Worm (Caenorhabditis elegans) whole organism, L1 larva: Measurements from ENCODE around the gene msp-3.

Source experiments
- C16A3.4 ChIP-seq: fragments of 150-350 bp; optimal IDR thresholded peaks from 2 replicates; lab custom pipeline; 2014; ENCODE audit warnings: missing biosample characterization, missing genetic modification characterization
- Y116A8C.19 ChIP-seq: sonication (generic microtip); optimal IDR thresholded peaks from 2 replicates; lab custom pipeline; 2016; ENCODE audit warnings: missing compliant biosample characterization, missing genetic modification characterization, borderline replicate concordance
- alr-1 ChIP-seq: fragments of 200-800 bp; sonication (Bioruptor generic); optimal IDR thresholded peaks from 2 replicates; lab custom pipeline; 2018; ENCODE audit warnings: borderline replicate concordance, mild to moderate bottlenecking, missing genetic modification characterization, missing compliant biosample characterization
- aly-2 ChIP-seq: fragments of 150-350 bp; optimal IDR thresholded peaks from 2 replicates; lab custom pipeline; 2014; ENCODE audit warnings: missing biosample characterization, missing genetic modification characterization
- ama-1 ChIP-seq: fragments of 150-350 bp; optimal IDR thresholded peaks from 2 replicates; lab custom pipeline; 2014
- blmp-1 ChIP-seq: fragments of 150-350 bp; optimal IDR thresholded peaks from 2 replicates; lab custom pipeline; 2014; ENCODE audit warnings: missing biosample characterization, missing genetic modification characterization
- ceh-82 ChIP-seq, 3 experiments: fragments of 150-350 bp in 1 of 3; sonication (generic microtip) in 2 of 3; optimal IDR thresholded peaks; 2 replicates each; lab custom pipeline; 2014 to 2017; ENCODE audit warnings: missing biosample characterization in 3 of 3, missing genetic modification characterization in 3 of 3
- ces-1 ChIP-seq: fragments of 150-350 bp; optimal IDR thresholded peaks from 2 replicates; lab custom pipeline; 2014; ENCODE audit warnings: missing biosample characterization, missing genetic modification reagents, missing genetic modification characterization
- efl-1 ChIP-seq, 4 experiments: fragments of 150-350 bp; optimal IDR thresholded peaks in 3 of 4; peaks in 1 of 4; 1 replicate in 1 of 4; 2 replicates in 3 of 4; lab custom pipeline; 2014; ENCODE audit warnings: missing biosample characterization in 2 of 4, missing genetic modification characterization in 2 of 4, missing genetic modification reagents in 2 of 4
- efl-3 ChIP-seq: fragments of 200-800 bp; sonication (Bioruptor generic); optimal IDR thresholded peaks from 2 replicates; lab custom pipeline; 2018; ENCODE audit warnings: mild to moderate bottlenecking, missing genetic modification characterization, missing compliant biosample characterization
- elt-2 ChIP-seq: sonication (generic microtip); optimal IDR thresholded peaks from 2 replicates; lab custom pipeline; 2016; ENCODE audit warnings: missing genetic modification characterization, mild to moderate bottlenecking, inconsistent platforms, missing compliant biosample characterization, missing genetic modification reagents
- hlh-17 ChIP-seq: fragments of 200-800 bp; sonication (Bioruptor generic); optimal IDR thresholded peaks from 2 replicates; lab custom pipeline; 2018; ENCODE audit warnings: missing genetic modification characterization, mild to moderate bottlenecking, missing compliant biosample characterization, moderate library complexity, borderline replicate concordance
- hlh-4 ChIP-seq: sonication (generic microtip); optimal IDR thresholded peaks from 2 replicates; lab custom pipeline; 2016; ENCODE audit warnings: mild to moderate bottlenecking, missing genetic modification characterization, missing compliant biosample characterization
- irx-1 ChIP-seq: sonication (generic microtip); optimal IDR thresholded peaks from 2 replicates; lab custom pipeline; 2016; ENCODE audit warnings: missing genetic modification characterization, missing compliant biosample characterization
- isw-1 ChIP-seq: fragments of 200-800 bp; sonication (Bioruptor generic); IDR thresholded peaks from 2 replicates; pipeline ENCODE4 v1.3.6; 2022; ENCODE audit warnings: missing genetic modification characterization, missing compliant biosample characterization
- jun-1 ChIP-seq: fragments of 150-350 bp; optimal IDR thresholded peaks from 2 replicates; lab custom pipeline; 2014; ENCODE audit warnings: missing biosample characterization, missing genetic modification reagents, missing genetic modification characterization
- lin-14 ChIP-seq: fragments of 200-800 bp; sonication (Bioruptor generic); optimal IDR thresholded peaks from 2 replicates; lab custom pipeline; 2018; ENCODE audit warnings: mild to moderate bottlenecking, missing genetic modification characterization, moderate library complexity, missing compliant biosample characterization
- lin-35 ChIP-seq, 2 experiments: fragments of 150-350 bp; optimal IDR thresholded peaks; 2 replicates each; lab custom pipeline; 2014; ENCODE audit warnings: missing biosample characterization in 2 of 2, missing genetic modification characterization in 2 of 2, missing genetic modification reagents in 2 of 2
- lir-3 ChIP-seq: sonication (generic microtip); optimal IDR thresholded peaks from 2 replicates; lab custom pipeline; 2016; ENCODE audit warnings: mild to moderate bottlenecking, missing genetic modification characterization, moderate library complexity, missing compliant biosample characterization; ENCODE audit not compliant: poor library complexity
- lsy-2 ChIP-seq, 2 experiments: fragments of 150-350 bp; optimal IDR thresholded peaks; 2 replicates each; lab custom pipeline; 2014; ENCODE audit warnings: missing biosample characterization in 2 of 2, missing genetic modification characterization in 2 of 2
- mab-9 ChIP-seq: fragments of 200-800 bp; sonication (Bioruptor generic); IDR thresholded peaks from 2 replicates; pipeline ENCODE4 v1.3.6; 2022; ENCODE audit warnings: missing genetic modification reagents, missing genetic modification characterization, missing compliant biosample characterization
- mdl-1 ChIP-seq, 2 experiments: fragments of 150-350 bp; optimal IDR thresholded peaks; 2 replicates each; lab custom pipeline; 2014 to 2017; ENCODE audit warnings: missing biosample characterization in 2 of 2, missing genetic modification characterization in 2 of 2, inconsistent platforms in 1 of 2
- mef-2 ChIP-seq: fragments of 150-350 bp; optimal IDR thresholded peaks from 2 replicates; lab custom pipeline; 2014; ENCODE audit warnings: missing biosample characterization, missing genetic modification characterization
- mep-1 ChIP-seq: fragments of 150-350 bp; optimal IDR thresholded peaks from 2 replicates; lab custom pipeline; 2014; ENCODE audit warnings: missing biosample characterization, missing genetic modification characterization
- nhr-11 ChIP-seq: fragments of 150-350 bp; optimal IDR thresholded peaks from 2 replicates; lab custom pipeline; 2014; ENCODE audit warnings: missing biosample characterization, missing genetic modification characterization
- nhr-12 ChIP-seq: sonication (generic microtip); optimal IDR thresholded peaks from 2 replicates; lab custom pipeline; 2017; ENCODE audit warnings: missing biosample characterization, missing genetic modification characterization
- nhr-19 ChIP-seq: fragments of 200-800 bp; sonication (Bioruptor generic); conservative IDR thresholded peaks from 2 replicates; pipeline ENCODE4 v1.3.6; 2022; ENCODE audit warnings: missing genetic modification characterization, missing compliant biosample characterization
- nhr-20 ChIP-seq: sonication (generic microtip); optimal IDR thresholded peaks from 2 replicates; lab custom pipeline; 2016; ENCODE audit warnings: mild to moderate bottlenecking, missing genetic modification characterization, missing compliant biosample characterization
- nhr-71 ChIP-seq: sonication (generic microtip); optimal IDR thresholded peaks from 2 replicates; lab custom pipeline; 2016; ENCODE audit warnings: mild to moderate bottlenecking, missing genetic modification characterization, moderate library complexity, missing compliant biosample characterization
- nhr-84 ChIP-seq: sonication (generic microtip); optimal IDR thresholded peaks from 2 replicates; lab custom pipeline; 2017; ENCODE audit warnings: missing biosample characterization, missing genetic modification characterization
- nhr-90 ChIP-seq: sonication (generic microtip); optimal IDR thresholded peaks from 2 replicates; lab custom pipeline; 2016; ENCODE audit warnings: mild to moderate bottlenecking, missing genetic modification characterization, missing compliant biosample characterization; ENCODE audit not compliant: poor library complexity
- pag-3 ChIP-seq: sonication (generic microtip); optimal IDR thresholded peaks from 2 replicates; lab custom pipeline; 2017; ENCODE audit warnings: missing genetic modification characterization, mild to moderate bottlenecking, missing compliant biosample characterization, antibody characterized with exemption, borderline replicate concordance; ENCODE audit not compliant: insufficient read depth
- pax-3 ChIP-seq: fragments of 200-800 bp; sonication (Bioruptor generic); optimal IDR thresholded peaks from 2 replicates; lab custom pipeline; 2018; ENCODE audit warnings: mild to moderate bottlenecking, missing genetic modification characterization, moderate library complexity, missing compliant biosample characterization
- pqm-1 ChIP-seq: sonication (generic microtip); optimal IDR thresholded peaks from 3 replicates; lab custom pipeline; 2017; ENCODE audit warnings: missing biosample characterization, missing genetic modification characterization
- rnt-1 ChIP-seq: sonication (generic microtip); optimal IDR thresholded peaks from 2 replicates; lab custom pipeline; 2016; ENCODE audit warnings: mild to moderate bottlenecking, missing genetic modification characterization, moderate library complexity, missing compliant biosample characterization
- snu-23 ChIP-seq: sonication (generic microtip); optimal IDR thresholded peaks from 2 replicates; lab custom pipeline; 2016; ENCODE audit warnings: missing genetic modification characterization, missing compliant biosample characterization
- swsn-7 ChIP-seq: sonication (generic microtip); optimal IDR thresholded peaks from 2 replicates; lab custom pipeline; 2016; ENCODE audit warnings: missing genetic modification characterization, missing compliant biosample characterization
- tlp-1 ChIP-seq: fragments of 150-350 bp; optimal IDR thresholded peaks from 2 replicates; lab custom pipeline; 2014; ENCODE audit warnings: missing biosample characterization, missing genetic modification characterization
- unc-130 ChIP-seq: fragments of 150-350 bp; optimal IDR thresholded peaks from 2 replicates; lab custom pipeline; 2017; ENCODE audit warnings: missing biosample characterization, missing genetic modification characterization, inconsistent platforms
- vab-15 ChIP-seq: sonication (generic microtip); optimal IDR thresholded peaks from 2 replicates; lab custom pipeline; 2017; ENCODE audit warnings: missing genotype, mild to moderate bottlenecking, missing genetic modification characterization, missing compliant biosample characterization
- zag-1 ChIP-seq: fragments of 150-350 bp; optimal IDR thresholded peaks from 2 replicates; lab custom pipeline; 2014; ENCODE audit warnings: missing biosample characterization, missing genetic modification characterization
- zip-4 ChIP-seq: fragments of 200-800 bp; sonication (Bioruptor generic); optimal IDR thresholded peaks from 2 replicates; lab custom pipeline; 2018; ENCODE audit warnings: mild to moderate bottlenecking, missing genetic modification characterization, moderate library complexity, missing compliant biosample characterization
- ztf-11 ChIP-seq, 2 experiments: sonication (generic microtip); optimal IDR thresholded peaks; 2 replicates each; lab custom pipeline; 2016 to 2017; ENCODE audit warnings: missing genetic modification characterization in 2 of 2, missing biosample characterization in 1 of 2, missing compliant biosample characterization in 1 of 2

The msp-3 gene

DNA sequence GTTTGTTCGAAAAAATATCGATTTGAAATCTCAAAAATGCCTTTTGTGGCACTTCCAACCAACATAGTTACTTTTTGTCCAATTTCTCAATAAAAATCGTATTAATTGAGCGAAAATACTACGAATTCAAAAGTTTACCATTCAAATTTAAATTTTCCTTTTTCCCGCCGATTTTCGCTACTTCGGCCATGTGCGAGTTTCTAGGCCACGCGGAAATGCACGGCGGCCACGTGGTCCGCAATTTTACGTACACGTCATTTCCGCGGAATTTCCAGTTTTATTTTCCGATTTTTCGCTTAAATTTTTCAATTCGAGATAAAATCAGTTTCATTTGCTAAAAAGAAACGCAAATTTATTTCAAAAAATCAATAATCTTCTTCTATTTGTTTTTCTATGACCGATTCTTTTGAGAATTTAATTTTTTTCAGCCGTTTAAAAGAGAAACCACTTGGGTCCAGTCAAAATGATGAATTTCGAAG is 46.1 kb downstream of the msp-3 start, which contains the start of gene eas-1 (continued):
- TF ChIP-seq tlp-1 (tag; lab: Kevin White, UChicago) (no peak), blmp-1 (peak; percentile 73), zag-1 (no peak), nhr-19 (GFP tag; lab: Robert Waterston, UW) (peak; percentile 82), ceh-82 (tag; optimal IDR thresholded peaks at IDR 0.05; lab: Kevin White, UChicago) (peak; percentile 62 to 79 (median 78)), nhr-11 (tag; lab: Kevin White, UChicago) (no peak), hlh-17 (no peak), ama-1 (lab: Kevin White, UChicago) (no peak), lsy-2 (tag; optimal IDR thresholded peaks at IDR 0.05; lab: Kevin White, UChicago) (peak; percentile 82 to 87), efl-3 (GFP tag; lab: Kevin White, UChicago) (peak; percentile 29), elt-2 (tag; lab: Kevin White, UChicago) (peak; percentile 91), nhr-84 (tag; lab: Kevin White, UChicago) (no peak), mep-1 (tag; lab: Kevin White, UChicago) (peak; percentile 82), mab-9 (GFP tag; lab: Robert Waterston, UW) (peak; percentile 69), efl-1 (optimal IDR thresholded peaks at IDR 0.05; lab: Kevin White, UChicago) (peak; percentile 97 to 100), efl-1 (GFP tag; optimal IDR thresholded peaks at IDR 0.05 in 1 of 2; lab: Kevin White, UChicago) (peak; percentile 96 to 99), lin-35 (GFP tag; optimal IDR thresholded peaks at IDR 0.05; lab: Kevin White, UChicago) (peak; percentile 96 to 97), Y116A8C.19 (peak; percentile 52), hlh-4 (tag; lab: Kevin White, UChicago) (no peak), aly-2 (tag; lab: Kevin White, UChicago) (no peak), mdl-1 (tag; optimal IDR thresholded peaks at IDR 0.05; lab: Kevin White, UChicago) (peak; percentile 20 to 88), mef-2 (tag; lab: Kevin White, UChicago) (peak; percentile 9), nhr-90 (tag; lab: Kevin White, UChicago) (peak; percentile 90), jun-1 (tag; lab: Kevin White, UChicago) (peak; percentile 73), C16A3.4 (tag; lab: Kevin White, UChicago) (peak; percentile 71), irx-1 (peak; percentile 92), unc-130 (tag; lab: Kevin White, UChicago) (peak; percentile 18), isw-1 (peak; percentile 81), zip-4 (GFP tag; lab: Kevin White, UChicago) (peak; percentile 10), ces-1 (no peak), nhr-12 (tag; lab: Kevin White, UChicago) (no peak), nhr-20 (tag; lab: Kevin White, UChicago) (peak; percentile 86), swsn-7 (tag; lab: Kevin White, UChicago) (peak; percentile 79), alr-1 (tag; lab: Kevin White, UChicago) (no peak), lir-3 (peak; percentile 95), vab-15 (tag; lab: Kevin White, UChicago) (peak; percentile 57)
- TF ChIP-seq, all 84 proteins: peak for 58

DNA sequence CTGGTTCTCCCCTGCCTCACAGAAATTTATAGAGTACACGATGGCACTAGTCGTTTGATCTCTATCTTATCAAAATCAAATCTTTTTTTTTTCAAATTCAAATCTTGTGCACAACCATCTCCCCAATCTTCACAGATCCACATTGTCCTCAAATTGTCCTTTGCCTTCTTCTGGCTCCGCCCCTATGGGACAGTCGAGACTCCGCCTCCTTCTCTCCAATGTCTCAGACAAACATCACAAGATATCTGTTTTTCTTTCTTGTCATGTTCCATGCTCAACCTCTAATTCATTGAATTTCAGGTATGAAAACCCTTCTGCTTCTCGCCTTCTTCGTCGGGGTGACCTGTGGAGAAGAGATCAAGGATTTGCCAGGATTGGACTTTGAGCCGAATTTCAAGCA is 48.7 kb downstream of the msp-3 start, which contains the start of gene ctsa-1.1:
Gene ctsa-1.1 (plus strand): TSS at position 301 of the 400 bp plus-strand sequence.
- no peak for TF ChIP-seq pqm-1 (tag; lab: Kevin White, UChicago)
- TF ChIP-seq ztf-11 (tag; optimal IDR thresholded peaks at IDR 0.05; lab: Kevin White, UChicago), result no peak
- peak; percentile 8 for TF ChIP-seq rnt-1
- no peak for TF ChIP-seq pax-3

DNA sequence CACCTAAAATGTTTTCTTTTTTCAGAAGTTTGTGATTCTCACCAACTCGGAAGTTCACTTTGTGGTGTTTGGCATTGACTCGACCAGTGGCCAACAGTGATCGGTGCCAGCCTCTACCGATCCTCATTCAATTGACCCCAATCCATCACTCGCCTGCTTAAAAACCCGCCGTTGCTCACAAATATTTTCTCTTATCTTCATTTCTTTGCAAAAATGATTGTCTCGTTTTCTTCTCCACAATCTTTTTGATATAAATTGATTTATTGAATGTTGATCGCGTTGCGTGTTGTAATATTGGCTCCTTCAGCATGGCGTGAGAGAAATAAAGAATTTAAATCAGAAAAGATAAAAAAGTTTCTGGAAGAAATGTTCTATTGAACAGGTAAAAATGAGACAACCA is 49.5 kb downstream of the msp-3 start:
- TF ChIP-seq efl-1 (optimal IDR thresholded peaks at IDR 0.05; lab: Kevin White, UChicago) (peak in 1 of 2 experiments; percentile 12), efl-1 (GFP tag; optimal IDR thresholded peaks at IDR 0.05 in 1 of 2; lab: Kevin White, UChicago) (peak in 1 of 2 experiments; percentile 82), snu-23 (peak; percentile 19), hlh-4 (tag; lab: Kevin White, UChicago) (no peak), lsy-2 (tag; optimal IDR thresholded peaks at IDR 0.05; lab: Kevin White, UChicago) (peak; percentile 19 to 20), pag-3 (tag; lab: Kevin White, UChicago) (peak; percentile 58), lin-14 (GFP tag; lab: Kevin White, UChicago) (peak; percentile 60), nhr-12 (tag; lab: Kevin White, UChicago) (no peak), rnt-1 (peak; percentile 38), nhr-71 (tag; lab: Kevin White, UChicago) (peak; percentile 65)
